Fruit fly (Drosophila melanogaster) whole organism, embryonic: ENCODE measurements around the gene CG7239.

ENCODE experiments used
- Abd-B ChIP-seq: fragments of 200-800 bp; sonication (Bioruptor generic); optimal IDR thresholded peaks from 2 replicates; lab custom pipeline; 2018; ENCODE audit warnings: missing biosample characterization, mild to moderate bottlenecking, missing genetic modification characterization, moderate library complexity
- Blimp-1 ChIP-seq: fragments of 200-800 bp; sonication (Bioruptor generic); optimal IDR thresholded peaks from 3 replicates; lab custom pipeline; 2018; ENCODE audit warnings: missing biosample characterization, missing genetic modification characterization, mild to moderate bottlenecking, moderate library complexity, missing genetic modification reagents
- CG10366 ChIP-seq: fragments of 200-800 bp; sonication (Bioruptor generic); IDR thresholded peaks from 2 replicates; pipeline ENCODE4 v1.3.6; 2022; ENCODE audit warnings: missing biosample characterization, missing genetic modification characterization
- CG10654 ChIP-seq: fragments of 200-800 bp; sonication (Bioruptor generic); optimal IDR thresholded peaks from 2 replicates; lab custom pipeline; 2016; ENCODE audit warnings: missing biosample characterization, missing genetic modification characterization
- CG11093 ChIP-seq: fragments of 200-800 bp; sonication (Bioruptor generic); IDR thresholded peaks from 3 replicates; pipeline ENCODE4 v1.3.6; 2022; ENCODE audit warnings: missing biosample characterization, missing genetic modification characterization
- CG11398 ChIP-seq: fragments of 200-800 bp; sonication (Bioruptor generic); optimal IDR thresholded peaks from 2 replicates; lab custom pipeline; 2016; ENCODE audit warnings: missing biosample characterization, missing genetic modification characterization
- CG14441 ChIP-seq: fragments of 200-800 bp; sonication (Bioruptor generic); IDR thresholded peaks from 2 replicates; pipeline ENCODE4 v1.3.6; 2022; ENCODE audit warnings: missing biosample characterization, missing genetic modification characterization
- CG14860 ChIP-seq: fragments of 200-800 bp; sonication (Bioruptor generic); IDR thresholded peaks from 3 replicates; pipeline ENCODE4 v1.3.6; 2022; ENCODE audit warnings: missing biosample characterization, missing genetic modification characterization; ENCODE audit not compliant: partially characterized antibody
- CG15073 ChIP-seq: fragments of 200-800 bp; sonication (Bioruptor generic); optimal IDR thresholded peaks from 2 replicates; lab custom pipeline; 2016; ENCODE audit warnings: missing biosample characterization, missing genetic modification characterization
- CG15479 ChIP-seq: fragments of 200-800 bp; sonication (Bioruptor generic); optimal IDR thresholded peaks from 3 replicates; lab custom pipeline; 2019; ENCODE audit warnings: missing biosample characterization, mild to moderate bottlenecking, missing genetic modification characterization, moderate library complexity
- CG15514 ChIP-seq: fragments of 200-800 bp; sonication (Bioruptor generic); optimal IDR thresholded peaks from 3 replicates; lab custom pipeline; 2017; ENCODE audit warnings: missing biosample characterization, missing genetic modification characterization, mild to moderate bottlenecking, moderate library complexity, missing genetic modification reagents
- CG1647 ChIP-seq: fragments of 200-800 bp; sonication (Bioruptor generic); optimal IDR thresholded peaks from 3 replicates; lab custom pipeline; 2016; ENCODE audit warnings: missing biosample characterization, missing genetic modification characterization
- CG16813 ChIP-seq: fragments of 200-800 bp; sonication (Bioruptor generic); IDR thresholded peaks from 3 replicates; pipeline ENCODE4 v1.3.6; 2022; ENCODE audit warnings: missing biosample characterization, missing genetic modification characterization; ENCODE audit not compliant: partially characterized antibody
- CG2120 ChIP-seq: fragments of 200-800 bp; sonication (Bioruptor generic); optimal IDR thresholded peaks from 3 replicates; lab custom pipeline; 2016; ENCODE audit warnings: missing biosample characterization, missing genetic modification characterization
- CG33557 ChIP-seq: fragments of 200-800 bp; sonication (Bioruptor generic); optimal IDR thresholded peaks from 2 replicates; lab custom pipeline; 2019; ENCODE audit warnings: missing biosample characterization, mild to moderate bottlenecking, missing genetic modification characterization, moderate library complexity
- CG34224 ChIP-seq: fragments of 200-800 bp; sonication (Bioruptor generic); IDR thresholded peaks from 3 replicates; pipeline ENCODE4 v1.3.6; 2022; ENCODE audit warnings: missing biosample characterization, missing genetic modification characterization; ENCODE audit not compliant: partially characterized antibody
- CG34376 ChIP-seq: fragments of 200-800 bp; sonication (Bioruptor generic); optimal IDR thresholded peaks from 2 replicates; lab custom pipeline; 2018; ENCODE audit warnings: missing biosample characterization, mild to moderate bottlenecking, missing genetic modification characterization
- CG4424 ChIP-seq: fragments of 200-800 bp; sonication (Bioruptor generic); optimal IDR thresholded peaks from 3 replicates; lab custom pipeline; 2016; ENCODE audit warnings: missing biosample characterization, missing genetic modification characterization
- CG4730 ChIP-seq: fragments of 200-800 bp; sonication (Bioruptor generic); IDR thresholded peaks from 2 replicates; pipeline ENCODE4 v1.3.6; 2022; ENCODE audit warnings: missing biosample characterization, missing genetic modification characterization
- CG4820 ChIP-seq: fragments of 200-800 bp; sonication (Bioruptor generic); optimal IDR thresholded peaks from 3 replicates; lab custom pipeline; 2016; ENCODE audit warnings: missing biosample characterization, missing genetic modification characterization
- CG4854 ChIP-seq: fragments of 200-800 bp; sonication (Bioruptor generic); optimal IDR thresholded peaks from 2 replicates; lab custom pipeline; 2016; ENCODE audit warnings: missing biosample characterization, missing genetic modification characterization, inconsistent platforms
- CG7839 ChIP-seq: fragments of 200-800 bp; sonication (Bioruptor generic); optimal IDR thresholded peaks from 3 replicates; lab custom pipeline; 2018; ENCODE audit warnings: missing biosample characterization, mild to moderate bottlenecking, missing genetic modification characterization, moderate library complexity
- CG8765 ChIP-seq: fragments of 200-800 bp; sonication (Bioruptor generic); IDR thresholded peaks from 2 replicates; pipeline ENCODE4 v1.3.6; 2022; ENCODE audit warnings: missing biosample characterization, missing genetic modification characterization
- CG8924 ChIP-seq: fragments of 200-800 bp; optimal IDR thresholded peaks from 3 replicates; lab custom pipeline; 2019; ENCODE audit warnings: missing biosample characterization, mild to moderate bottlenecking, missing genetic modification characterization, moderate library complexity
- Chrac-16 ChIP-seq: fragments of 200-800 bp; sonication (Bioruptor generic); optimal IDR thresholded peaks from 3 replicates; lab custom pipeline; 2016; ENCODE audit warnings: missing biosample characterization, missing genetic modification characterization
- Dek ChIP-seq: fragments of 200-800 bp; sonication (Bioruptor generic); optimal IDR thresholded peaks from 3 replicates; lab custom pipeline; 2019; ENCODE audit warnings: missing biosample characterization, mild to moderate bottlenecking, missing genetic modification characterization, moderate library complexity
- Dp ChIP-seq: fragments of 200-800 bp; sonication (Bioruptor generic); optimal IDR thresholded peaks from 2 replicates; lab custom pipeline; 2018; ENCODE audit warnings: missing biosample characterization, mild to moderate bottlenecking, missing genetic modification characterization, moderate library complexity
- HmgD ChIP-seq: fragments of 200-800 bp; sonication (Bioruptor generic); optimal IDR thresholded peaks from 3 replicates; lab custom pipeline; 2016; ENCODE audit warnings: missing biosample characterization, missing genetic modification characterization
- Hr78 ChIP-seq, 2 experiments: fragments of 200-800 bp in 1 of 2; fragments of >200 bp in 1 of 2; sonication (Bioruptor generic) in 1 of 2; optimal IDR thresholded peaks; 2 replicates each; lab custom pipeline; 2017 to 2019; ENCODE audit warnings: missing biosample characterization in 2 of 2, missing genetic modification characterization in 2 of 2, mild to moderate bottlenecking in 1 of 2, moderate library complexity in 1 of 2
- Nf-YC ChIP-seq: fragments of 200-800 bp; optimal IDR thresholded peaks from 3 replicates; lab custom pipeline; 2019; ENCODE audit warnings: missing biosample characterization, mild to moderate bottlenecking, missing genetic modification characterization, moderate library complexity
- Usf ChIP-seq: fragments of 200-800 bp; sonication (Bioruptor generic); optimal IDR thresholded peaks from 2 replicates; lab custom pipeline; 2017; ENCODE audit warnings: missing genotype, missing biosample characterization, missing genetic modification characterization
- ase ChIP-seq: fragments of 200-800 bp; sonication (Bioruptor generic); IDR thresholded peaks from 3 replicates; pipeline ENCODE4 v1.3.6; 2022; ENCODE audit warnings: missing biosample characterization, missing genetic modification characterization
- chif ChIP-seq, 2 experiments: fragments of 200-800 bp; sonication (Bioruptor generic); optimal IDR thresholded peaks; 3 replicates each; lab custom pipeline; 2016; ENCODE audit warnings: missing biosample characterization in 2 of 2, missing genetic modification characterization in 2 of 2
- fd64A ChIP-seq: fragments of 200-800 bp; sonication (Bioruptor generic); optimal IDR thresholded peaks from 3 replicates; lab custom pipeline; 2018; ENCODE audit warnings: missing biosample characterization, mild to moderate bottlenecking, missing genetic modification characterization
- fru ChIP-seq: fragments of >200 bp; optimal IDR thresholded peaks from 2 replicates; lab custom pipeline; 2017
- ftz-f1 ChIP-seq: fragments of 200-800 bp; sonication (Bioruptor generic); optimal IDR thresholded peaks from 2 replicates; lab custom pipeline; 2016; ENCODE audit warnings: missing biosample characterization, missing genetic modification characterization
- her ChIP-seq: fragments of 200-800 bp; sonication (Bioruptor generic); optimal IDR thresholded peaks from 2 replicates; lab custom pipeline; 2016; ENCODE audit warnings: missing biosample characterization, missing genetic modification characterization
- ind ChIP-seq: fragments of 200-800 bp; sonication (Bioruptor generic); optimal IDR thresholded peaks from 3 replicates; lab custom pipeline; 2016; ENCODE audit warnings: missing biosample characterization, missing genetic modification characterization
- inv ChIP-seq: fragments of 200-800 bp; sonication (Bioruptor generic); IDR thresholded peaks from 2 replicates; pipeline ENCODE4 v1.3.6; 2022; ENCODE audit warnings: missing biosample characterization, missing genetic modification characterization; ENCODE audit not compliant: partially characterized antibody
- jigr1 ChIP-seq: fragments of 200-800 bp; sonication (Bioruptor generic); IDR thresholded peaks from 3 replicates; pipeline ENCODE4 v1.3.6; 2022; ENCODE audit warnings: missing biosample characterization, missing genetic modification characterization
- ken ChIP-seq: fragments of 200-800 bp; sonication (Bioruptor generic); IDR thresholded peaks from 3 replicates; pipeline ENCODE4 v1.3.6; 2022; ENCODE audit warnings: missing biosample characterization, missing genetic modification characterization
- mam ChIP-seq: fragments of 200-800 bp; sonication (Bioruptor generic); optimal IDR thresholded peaks from 3 replicates; lab custom pipeline; 2016; ENCODE audit warnings: missing biosample characterization, missing genetic modification characterization
- nerfin-1 ChIP-seq: fragments of 200-800 bp; sonication (Bioruptor generic); optimal IDR thresholded peaks from 3 replicates; lab custom pipeline; 2019; ENCODE audit warnings: missing biosample characterization, mild to moderate bottlenecking, missing genetic modification characterization, moderate library complexity
- nom ChIP-seq: fragments of 200-800 bp; sonication (Bioruptor generic); optimal IDR thresholded peaks from 2 replicates; lab custom pipeline; 2017; ENCODE audit warnings: missing biosample characterization, missing genetic modification characterization, mild to moderate bottlenecking, moderate library complexity, missing genetic modification reagents
- rib ChIP-seq: fragments of 200-800 bp; sonication (Bioruptor generic); IDR thresholded peaks from 2 replicates; pipeline ENCODE4 v1.3.6; 2022; ENCODE audit warnings: missing biosample characterization, missing genetic modification characterization
- tgo ChIP-seq: fragments of 200-800 bp; sonication (Bioruptor generic); IDR thresholded peaks from 3 replicates; pipeline ENCODE4 v1.3.6; 2022; ENCODE audit warnings: missing biosample characterization, missing genetic modification characterization
- tin ChIP-seq: fragments of 200-800 bp; sonication (Bioruptor generic); optimal IDR thresholded peaks from 3 replicates; lab custom pipeline; 2016; ENCODE audit warnings: missing biosample characterization, missing genetic modification characterization
- tna ChIP-seq: fragments of 200-800 bp; sonication (Bioruptor generic); IDR thresholded peaks from 2 replicates; pipeline ENCODE4 v1.3.6; 2022; ENCODE audit warnings: missing biosample characterization, missing genetic modification characterization; ENCODE audit not compliant: partially characterized antibody
- trh ChIP-seq: fragments of 200-800 bp; sonication (Bioruptor generic); optimal IDR thresholded peaks from 2 replicates; lab custom pipeline; 2016; ENCODE audit warnings: missing biosample characterization, missing genetic modification characterization
- usp ChIP-seq: fragments of >200 bp; optimal IDR thresholded peaks from 2 replicates; lab custom pipeline; 2017; ENCODE audit warnings: missing biosample characterization, missing genetic modification characterization

CG7239 gene

dm6 chr2L:5771179-5771578, 30.8 kb upstream of the CG7239 start (continued):
- TF ChIP-seq inv (GFP tag; lab: Robert Waterston, UW) (peak; percentile 58; the same call in 1 of the 2 replicates), ftz-f1 (no peak), chif (GFP tag; optimal IDR thresholded peaks at IDR 0.05; lab: Kevin White, UChicago) (peak in 1 of 2 experiments; percentile 49), ken (GFP tag; lab: Robert Waterston, UW) (peak; percentile 73; the same call in 2 of the 3 replicates), nerfin-1 (no peak), nom (GFP tag; lab: Kevin White, UChicago) (no peak), Chrac-16 (peak; percentile 69), Nf-YC (tag; lab: Kevin White, UChicago) (peak; percentile 0), CG4424 (GFP tag; lab: Kevin White, UChicago) (peak; percentile 41), CG15073 (GFP tag; lab: Kevin White, UChicago) (no peak), CG15479 (GFP tag; lab: Kevin White, UChicago) (no peak), CG33557 (GFP tag; lab: Kevin White, UChicago) (no peak), CG7839 (tag; lab: Kevin White, UChicago) (no peak), Hr78 (GFP tag; optimal IDR thresholded peaks at IDR 0.05; lab: Kevin White, UChicago) (no peak), Dek (tag; lab: Kevin White, UChicago) (peak; percentile 49), CG14860 (GFP tag; lab: Robert Waterston, UW) (0 out of 3 replicates have a peak, but pooled peaks have one; percentile 55), CG34224 (GFP tag; lab: Robert Waterston, UW) (no peak), CG1647 (GFP tag; lab: Kevin White, UChicago) (no peak), tna (peak; percentile 39; the same call in 1 of the 2 replicates), jigr1 (GFP tag; lab: Robert Waterston, UW) (no peak), CG11093 (no peak), Abd-B (GFP tag; lab: Kevin White, UChicago) (no peak), CG10366 (GFP tag; lab: Robert Waterston, UW) (peak; percentile 10; the same call in 1 of the 2 replicates), trh (GFP tag; lab: Kevin White, UChicago) (no peak), HmgD (GFP tag; lab: Kevin White, UChicago) (peak; percentile 65), fd64A (GFP tag; lab: Kevin White, UChicago) (no peak), CG4854 (peak; percentile 14), usp (GFP tag; lab: Kevin White, UChicago) (no peak), CG8765 (GFP tag; lab: Robert Waterston, UW) (peak; percentile 21; the same call in 1 of the 2 replicates), CG4730 (GFP tag; lab: Robert Waterston, UW) (peak; percentile 15; the same call in 1 of the 2 replicates), CG4820 (GFP tag; lab: Kevin White, UChicago) (peak; percentile 21), Usf (GFP tag; lab: Kevin White, UChicago) (no peak), her (GFP tag; lab: Kevin White, UChicago) (no peak), tin (peak; percentile 30), CG8924 (no peak), Dp (GFP tag; lab: Kevin White, UChicago) (peak; percentile 47), ase (GFP tag; lab: Robert Waterston, UW) (peak; percentile 51; the same call in 2 of the 3 replicates), CG10654 (GFP tag; lab: Kevin White, UChicago) (peak; percentile 5), CG16813 (GFP tag; lab: Robert Waterston, UW) (peak; percentile 60), CG2120 (peak; percentile 29), ind (GFP tag; lab: Kevin White, UChicago) (peak; percentile 51), CG11398 (GFP tag; lab: Kevin White, UChicago) (no peak), fru (no peak), rib (GFP tag; lab: Robert Waterston, UW) (no peak), CG15514 (GFP tag; lab: Kevin White, UChicago) (peak; percentile 2), Blimp-1 (GFP tag; lab: Kevin White, UChicago) (no peak), CG14441 (peak; percentile 44; the same call in 1 of the 2 replicates), mam (GFP tag; lab: Kevin White, UChicago) (peak; percentile 32), tgo (GFP tag; lab: Robert Waterston, UW) (peak; percentile 52), CG34376 (no peak)
